Worm (Caenorhabditis elegans) whole organism, late embryonic: ENCODE data around the gene mrpl-11.

ENCODE experiments used
- C08G9.2 ChIP-seq: sonication (generic microtip); optimal IDR thresholded peaks from 2 replicates; lab custom pipeline; 2016; ENCODE audit warnings: mild to moderate bottlenecking, missing genetic modification characterization, moderate library complexity, missing compliant biosample characterization
- C38D4.7 ChIP-seq: fragments of 200-800 bp; sonication (Bioruptor generic); optimal IDR thresholded peaks from 2 replicates; lab custom pipeline; 2018; ENCODE audit warnings: mild to moderate bottlenecking, missing genetic modification characterization, moderate library complexity, missing compliant biosample characterization
- K02D7.2 ChIP-seq: sonication (generic microtip); optimal IDR thresholded peaks from 2 replicates; lab custom pipeline; 2017; ENCODE audit warnings: mild to moderate bottlenecking, missing genetic modification characterization, missing compliant biosample characterization
- K09A11.1 ChIP-seq: sonication (generic microtip); optimal IDR thresholded peaks from 2 replicates; lab custom pipeline; 2017; ENCODE audit warnings: antibody characterized with exemption, mild to moderate bottlenecking, missing genetic modification characterization, missing compliant biosample characterization; ENCODE audit not compliant: insufficient read depth
- T23F11.4 ChIP-seq: fragments of 200-800 bp; sonication (Bioruptor generic); optimal IDR thresholded peaks from 2 replicates; lab custom pipeline; 2018; ENCODE audit warnings: mild to moderate bottlenecking, missing genetic modification characterization, missing compliant biosample characterization
- Y22D7AL.16 ChIP-seq: sonication (generic microtip); optimal IDR thresholded peaks from 2 replicates; lab custom pipeline; 2016; ENCODE audit warnings: missing genetic modification characterization, missing compliant biosample characterization
- ceh-14 ChIP-seq: sonication (generic microtip); optimal IDR thresholded peaks from 2 replicates; lab custom pipeline; 2016; ENCODE audit warnings: missing genotype, missing genetic modification characterization, missing compliant biosample characterization
- ceh-18 ChIP-seq: sonication (generic microtip); optimal IDR thresholded peaks from 2 replicates; lab custom pipeline; 2016; ENCODE audit warnings: missing genetic modification characterization, missing compliant biosample characterization
- ceh-19 ChIP-seq: fragments of 200-800 bp; sonication (Bioruptor generic); optimal IDR thresholded peaks from 2 replicates; lab custom pipeline; 2018; ENCODE audit warnings: mild to moderate bottlenecking, missing genetic modification characterization, missing compliant biosample characterization
- ceh-22 ChIP-seq: sonication (generic microtip); optimal IDR thresholded peaks from 2 replicates; lab custom pipeline; 2017; ENCODE audit warnings: missing biosample characterization, missing genetic modification characterization
- ceh-31 ChIP-seq: sonication (generic microtip); optimal IDR thresholded peaks from 2 replicates; lab custom pipeline; 2016; ENCODE audit warnings: missing genetic modification characterization, missing compliant biosample characterization
- dmd-4 ChIP-seq: sonication (generic microtip); optimal IDR thresholded peaks from 2 replicates; lab custom pipeline; 2016; ENCODE audit warnings: borderline replicate concordance, missing genetic modification characterization, missing compliant biosample characterization
- elt-2 ChIP-seq: sonication (generic microtip); optimal IDR thresholded peaks from 2 replicates; lab custom pipeline; 2016; ENCODE audit warnings: missing genetic modification reagents, missing genetic modification characterization, missing compliant biosample characterization
- elt-4 ChIP-seq: sonication (generic microtip); optimal IDR thresholded peaks from 2 replicates; lab custom pipeline; 2016; ENCODE audit warnings: missing genetic modification characterization, missing compliant biosample characterization
- ets-4 ChIP-seq: sonication (generic microtip); optimal IDR thresholded peaks from 2 replicates; lab custom pipeline; 2016; ENCODE audit warnings: missing genetic modification characterization, missing compliant biosample characterization
- eyg-1 ChIP-seq: sonication (generic microtip); optimal IDR thresholded peaks from 2 replicates; lab custom pipeline; 2016; ENCODE audit warnings: missing genotype, missing genetic modification characterization, missing compliant biosample characterization
- fkh-6 ChIP-seq: sonication (generic microtip); optimal IDR thresholded peaks from 2 replicates; lab custom pipeline; 2016; ENCODE audit warnings: missing genetic modification characterization, missing compliant biosample characterization
- hlh-6 ChIP-seq: sonication (generic microtip); optimal IDR thresholded peaks from 2 replicates; lab custom pipeline; 2016; ENCODE audit warnings: missing genotype, missing genetic modification characterization, missing compliant biosample characterization
- lin-11 ChIP-seq: fragments of 200-800 bp; sonication (Bioruptor generic); optimal IDR thresholded peaks from 2 replicates; lab custom pipeline; 2018; ENCODE audit warnings: mild to moderate bottlenecking, missing genetic modification characterization, missing compliant biosample characterization
- madf-2 ChIP-seq: sonication (generic microtip); optimal IDR thresholded peaks from 2 replicates; lab custom pipeline; 2017; ENCODE audit warnings: missing genetic modification characterization, missing compliant biosample characterization
- mec-3 ChIP-seq: sonication (generic microtip); optimal IDR thresholded peaks from 2 replicates; lab custom pipeline; 2016; ENCODE audit warnings: borderline replicate concordance, missing genetic modification characterization, missing compliant biosample characterization
- nfya-1 ChIP-seq: sonication (generic microtip); optimal IDR thresholded peaks from 2 replicates; lab custom pipeline; 2017; ENCODE audit warnings: missing genetic modification characterization, mild to moderate bottlenecking, missing compliant biosample characterization, antibody characterized with exemption, moderate library complexity
- nhr-11 ChIP-seq: fragments of 150-350 bp; optimal IDR thresholded peaks from 2 replicates; lab custom pipeline; 2014; ENCODE audit warnings: missing biosample characterization, missing genetic modification characterization
- nhr-232 ChIP-seq: sonication (generic microtip); optimal IDR thresholded peaks from 2 replicates; lab custom pipeline; 2016; ENCODE audit warnings: missing genetic modification characterization, missing compliant biosample characterization
- npax-4 ChIP-seq: sonication (generic microtip); optimal IDR thresholded peaks from 2 replicates; lab custom pipeline; 2016; ENCODE audit warnings: missing genetic modification characterization, missing compliant biosample characterization
- pat-9 ChIP-seq: fragments of 200-800 bp; sonication (Bioruptor generic); optimal IDR thresholded peaks from 2 replicates; lab custom pipeline; 2018; ENCODE audit warnings: mild to moderate bottlenecking, missing genetic modification characterization, moderate library complexity, missing compliant biosample characterization
- pax-1 ChIP-seq: fragments of 150-350 bp; optimal IDR thresholded peaks from 2 replicates; lab custom pipeline; 2014; ENCODE audit warnings: missing biosample characterization, missing genetic modification characterization
- pha-4 ChIP-seq: fragments of 150-350 bp; optimal IDR thresholded peaks from 2 replicates; lab custom pipeline; 2018; ENCODE audit warnings: missing biosample characterization, missing genetic modification reagents, missing genetic modification characterization
- pqm-1 ChIP-seq: sonication (generic microtip); optimal IDR thresholded peaks from 2 replicates; lab custom pipeline; 2016; ENCODE audit warnings: missing genetic modification characterization, missing compliant biosample characterization
- pros-1 ChIP-seq: fragments of 150-350 bp; optimal IDR thresholded peaks from 2 replicates; lab custom pipeline; 2014; ENCODE audit warnings: missing biosample characterization, missing genetic modification reagents, missing genetic modification characterization
- sox-2 ChIP-seq: fragments of 200-800 bp; sonication (Bioruptor generic); IDR thresholded peaks from 2 replicates; pipeline ENCODE4 v1.3.6; 2022; ENCODE audit warnings: missing genetic modification reagents, missing genetic modification characterization, missing compliant biosample characterization
- syd-9 ChIP-seq: sonication (generic microtip); optimal IDR thresholded peaks from 2 replicates; lab custom pipeline; 2016; ENCODE audit warnings: mild to moderate bottlenecking, missing genetic modification characterization, moderate library complexity, missing compliant biosample characterization
- tbx-7 ChIP-seq: sonication (generic microtip); optimal IDR thresholded peaks from 2 replicates; lab custom pipeline; 2016; ENCODE audit warnings: missing genotype, missing genetic modification characterization, missing compliant biosample characterization
- ttx-3 ChIP-seq: sonication (generic microtip); optimal IDR thresholded peaks from 2 replicates; lab custom pipeline; 2016; ENCODE audit warnings: missing genetic modification reagents, missing genetic modification characterization, missing compliant biosample characterization
- unc-3 ChIP-seq, 2 experiments: fragments of 200-800 bp in 1 of 2; sonication (Bioruptor generic) in 1 of 2; sonication (generic microtip) in 1 of 2; conservative IDR thresholded peaks in 1 of 2; optimal IDR thresholded peaks in 1 of 2; 2 replicates each; pipeline versions ENCODE4 v1.3.6 to Lab custom; 2016 to 2022; ENCODE audit warnings: missing compliant biosample characterization in 2 of 2, missing genetic modification characterization in 2 of 2, missing genetic modification reagents in 1 of 2
- unc-55 ChIP-seq: sonication (generic microtip); optimal IDR thresholded peaks from 2 replicates; lab custom pipeline; 2017; ENCODE audit warnings: missing biosample characterization, missing genetic modification reagents, missing genetic modification characterization
- unc-86 ChIP-seq: sonication (generic microtip); optimal IDR thresholded peaks from 2 replicates; lab custom pipeline; 2016; ENCODE audit warnings: missing genetic modification characterization, missing compliant biosample characterization

Gene mrpl-11

ce11 chrIII:8700289-8700957, 17.0 kb upstream of the mrpl-11 start, which contains the start of the genes sdz-1 and vps-33.1 (continued):
- TF ChIP-seq nhr-232 (tag; lab: Kevin White, UChicago) (no peak), ceh-19 (GFP tag; lab: Kevin White, UChicago) (no peak), npax-4 (tag; lab: Kevin White, UChicago) (no peak), K09A11.1 (tag; lab: Kevin White, UChicago) (no peak), unc-86 (tag; lab: Kevin White, UChicago) (no peak), eyg-1 (tag; lab: Kevin White, UChicago) (no peak), mec-3 (no peak), K02D7.2 (no peak), Y22D7AL.16 (no peak), pax-1 (no peak), pros-1 (tag; lab: Kevin White, UChicago) (no peak), sox-2 (GFP tag; lab: Robert Waterston, UW) (no peak), pha-4 (tag; lab: Kevin White, UChicago) (no peak), ceh-31 (tag; lab: Kevin White, UChicago) (peak; percentile 70), dmd-4 (tag; lab: Kevin White, UChicago) (no peak), C08G9.2 (tag; lab: Kevin White, UChicago) (peak; percentile 71), elt-2 (tag; lab: Kevin White, UChicago) (no peak), unc-55 (no peak), lin-11 (tag; lab: Kevin White, UChicago) (no peak), C38D4.7 (GFP tag; lab: Kevin White, UChicago) (no peak), elt-4 (tag; lab: Kevin White, UChicago) (no peak), nfya-1 (tag; lab: Kevin White, UChicago) (peak; percentile 18), nhr-11 (no peak)

ce11 chrIII:8704765-8705164, 12.7 kb upstream of the mrpl-11 start, which contains the start of gene B0303.16:
Gene B0303.16, plus strand, starts transcription at chrIII:8705065.
- TF ChIP-seq fkh-6 (tag; lab: Kevin White, UChicago) (no peak), C38D4.7 (GFP tag; lab: Kevin White, UChicago) (no peak), ceh-14 (tag; lab: Kevin White, UChicago) (no peak), K02D7.2 (no peak), pros-1 (tag; lab: Kevin White, UChicago) (no peak), ets-4 (tag; lab: Kevin White, UChicago) (no peak), hlh-6 (no peak), pat-9 (tag; lab: Kevin White, UChicago) (no peak)

ce11 chrIII:8709735-8710134, 7.7 kb upstream of the mrpl-11 start:
- no peak for TF ChIP-seq tbx-7 (tag; lab: Kevin White, UChicago)
- TF ChIP-seq madf-2 (tag; lab: Kevin White, UChicago) = no peak
- TF ChIP-seq T23F11.4 = no peak
- no peak for TF ChIP-seq ceh-22 (tag; lab: Kevin White, UChicago)
- no peak for TF ChIP-seq syd-9 (tag; lab: Kevin White, UChicago)
- no peak for TF ChIP-seq pat-9 (tag; lab: Kevin White, UChicago)
- TF ChIP-seq pha-4 (tag; lab: Kevin White, UChicago) = no peak
- TF ChIP-seq K09A11.1 (tag; lab: Kevin White, UChicago) = no peak
- TF ChIP-seq unc-3 (GFP tag; conservative IDR thresholded peaks at IDR 0.05; lab: Robert Waterston, UW) = no peak
- TF ChIP-seq unc-3 (tag; optimal IDR thresholded peaks at IDR 0.05; lab: Kevin White, UChicago) = no peak
- TF ChIP-seq eyg-1 (tag; lab: Kevin White, UChicago) = no peak
- TF ChIP-seq ttx-3 (tag; lab: Kevin White, UChicago) = no peak
- TF ChIP-seq ceh-18 = no peak
- no peak for TF ChIP-seq elt-2 (tag; lab: Kevin White, UChicago)
- no peak for TF ChIP-seq pqm-1
- TF ChIP-seq unc-86 (tag; lab: Kevin White, UChicago) = no peak
- no peak for TF ChIP-seq nfya-1 (tag; lab: Kevin White, UChicago)
- no peak for TF ChIP-seq ceh-31 (tag; lab: Kevin White, UChicago)
